Worm (Caenorhabditis elegans) whole organism, late embryonic: ENCODE data around the gene Y73C8B.3.

Experiments used
- T23F11.4 ChIP-seq: fragments of 200-800 bp; sonication (Bioruptor generic); optimal IDR thresholded peaks from 2 replicates; lab custom pipeline; 2018; ENCODE audit warnings: mild to moderate bottlenecking, missing genetic modification characterization, missing compliant biosample characterization
- ceh-31 ChIP-seq: sonication (generic microtip); optimal IDR thresholded peaks from 2 replicates; lab custom pipeline; 2016; ENCODE audit warnings: missing genetic modification characterization, missing compliant biosample characterization
- che-1 ChIP-seq: sonication (generic microtip); optimal IDR thresholded peaks from 2 replicates; lab custom pipeline; 2016; ENCODE audit warnings: mild to moderate bottlenecking, missing genetic modification characterization, missing compliant biosample characterization
- dve-1 ChIP-seq: sonication (generic microtip); optimal IDR thresholded peaks from 2 replicates; lab custom pipeline; 2017; ENCODE audit warnings: antibody characterized with exemption, mild to moderate bottlenecking, missing genetic modification characterization, missing compliant biosample characterization
- elt-2 ChIP-seq: sonication (generic microtip); optimal IDR thresholded peaks from 2 replicates; lab custom pipeline; 2016; ENCODE audit warnings: missing genetic modification reagents, missing genetic modification characterization, missing compliant biosample characterization
- hlh-6 ChIP-seq: sonication (generic microtip); optimal IDR thresholded peaks from 2 replicates; lab custom pipeline; 2016; ENCODE audit warnings: missing genotype, missing genetic modification characterization, missing compliant biosample characterization
- lin-11 ChIP-seq: fragments of 200-800 bp; sonication (Bioruptor generic); optimal IDR thresholded peaks from 2 replicates; lab custom pipeline; 2018; ENCODE audit warnings: mild to moderate bottlenecking, missing genetic modification characterization, missing compliant biosample characterization
- nhr-11 ChIP-seq: fragments of 150-350 bp; optimal IDR thresholded peaks from 2 replicates; lab custom pipeline; 2014; ENCODE audit warnings: missing biosample characterization, missing genetic modification characterization
- pag-3 ChIP-seq: sonication (generic microtip); optimal IDR thresholded peaks from 2 replicates; lab custom pipeline; 2016; ENCODE audit warnings: missing compliant biosample characterization, missing genetic modification characterization, borderline replicate concordance
- pha-4 ChIP-seq: fragments of 150-350 bp; optimal IDR thresholded peaks from 2 replicates; lab custom pipeline; 2018; ENCODE audit warnings: missing biosample characterization, missing genetic modification reagents, missing genetic modification characterization
- sox-4 ChIP-seq: sonication (generic microtip); optimal IDR thresholded peaks from 2 replicates; lab custom pipeline; 2017; ENCODE audit warnings: mild to moderate bottlenecking, missing genetic modification characterization, inconsistent platforms, missing compliant biosample characterization
- unc-86 ChIP-seq: sonication (generic microtip); optimal IDR thresholded peaks from 2 replicates; lab custom pipeline; 2016; ENCODE audit warnings: missing genetic modification characterization, missing compliant biosample characterization
- ztf-16 ChIP-seq: sonication (generic microtip); optimal IDR thresholded peaks from 2 replicates; lab custom pipeline; 2017; ENCODE audit warnings: missing genetic modification characterization, missing compliant biosample characterization

ce11 chrV:3162299-3162698, 30.7 kb downstream of the Y73C8B.3 start:
- TF ChIP-seq ceh-31 (tag; lab: Kevin White, UChicago) (no peak), dve-1 (tag; lab: Kevin White, UChicago) (no peak), elt-2 (tag; lab: Kevin White, UChicago) (no peak), che-1 (no peak), nhr-11 (tag; lab: Kevin White, UChicago) (no peak), hlh-6 (tag; lab: Kevin White, UChicago) (no peak), unc-86 (tag; lab: Kevin White, UChicago) (no peak), T23F11.4 (GFP tag; lab: Kevin White, UChicago) (no peak), ztf-16 (tag; lab: Kevin White, UChicago) (no peak), pha-4 (tag; lab: Kevin White, UChicago) (no peak), lin-11 (tag; lab: Kevin White, UChicago) (no peak), sox-4 (tag; lab: Kevin White, UChicago) (no peak), pag-3 (tag; lab: Kevin White, UChicago) (no peak)
